Worm (Caenorhabditis elegans) whole organism, young adult: ENCODE measurements around the gene K06H7.1.

Source experiments
- B0019.2 ChIP-seq: fragments of 200-800 bp; sonication (Bioruptor generic); conservative IDR thresholded peaks from 2 replicates; pipeline ENCODE4 v1.3.6; 2022; ENCODE audit warnings: missing genetic modification reagents, missing genetic modification characterization, missing compliant biosample characterization
- B0336.3 ChIP-seq: fragments of 200-800 bp; sonication (Bioruptor generic); IDR thresholded peaks from 2 replicates; pipeline ENCODE4 v1.3.6; 2022; ENCODE audit warnings: missing genetic modification characterization, missing compliant biosample characterization
- C06A6.2 ChIP-seq: fragments of 200-800 bp; sonication (Bioruptor generic); conservative IDR thresholded peaks from 2 replicates; pipeline ENCODE4 v1.3.6; 2022; ENCODE audit warnings: missing genetic modification characterization, missing compliant biosample characterization
- F10E7.11 ChIP-seq: sonication (generic microtip); optimal IDR thresholded peaks from 2 replicates; lab custom pipeline; 2017; ENCODE audit warnings: mild to moderate bottlenecking, missing genetic modification characterization, moderate library complexity, missing compliant biosample characterization
- F22D6.2 ChIP-seq: sonication (generic microtip); optimal IDR thresholded peaks from 2 replicates; lab custom pipeline; 2016; ENCODE audit warnings: mild to moderate bottlenecking, missing genetic modification characterization, missing compliant biosample characterization
- F23B12.7 ChIP-seq: sonication (generic microtip); optimal IDR thresholded peaks from 2 replicates; lab custom pipeline; 2017; ENCODE audit warnings: missing genetic modification characterization, mild to moderate bottlenecking, missing compliant biosample characterization, antibody characterized with exemption, moderate library complexity; ENCODE audit not compliant: insufficient read depth
- F33H1.4 ChIP-seq: fragments of 200-800 bp; sonication (Bioruptor generic); IDR thresholded peaks from 2 replicates; pipeline ENCODE4 v1.3.6; 2022; ENCODE audit warnings: missing genetic modification reagents, missing genetic modification characterization, missing compliant biosample characterization
- F37B4.10 ChIP-seq: fragments of 200-800 bp; sonication (Bioruptor generic); IDR thresholded peaks from 2 replicates; pipeline ENCODE4 v1.3.6; 2022; ENCODE audit warnings: missing genetic modification characterization, missing compliant biosample characterization
- F52B5.7 ChIP-seq: sonication (generic microtip); optimal IDR thresholded peaks from 2 replicates; lab custom pipeline; 2016; ENCODE audit warnings: mild to moderate bottlenecking, missing genetic modification characterization, missing compliant biosample characterization
- F55B11.4 ChIP-seq: sonication (generic microtip); optimal IDR thresholded peaks from 2 replicates; lab custom pipeline; 2016; ENCODE audit warnings: missing compliant biosample characterization, missing genetic modification characterization, borderline replicate concordance; ENCODE audit not compliant: insufficient read depth
- Y95B8A.8 ChIP-seq: fragments of 200-800 bp; sonication (Bioruptor generic); IDR thresholded peaks from 2 replicates; pipeline ENCODE4 v1.3.6; 2022; ENCODE audit warnings: missing genetic modification reagents, missing genetic modification characterization, missing compliant biosample characterization
- akir-1 ChIP-seq: fragments of 200-800 bp; sonication (Bioruptor generic); optimal IDR thresholded peaks from 2 replicates; lab custom pipeline; 2018; ENCODE audit warnings: mild to moderate bottlenecking, missing genetic modification characterization, moderate library complexity, missing compliant biosample characterization
- ama-1 ChIP-seq, 3 experiments: fragments of 150-350 bp in 1 of 3; sonication (generic microtip) in 2 of 3; optimal IDR thresholded peaks; 2 replicates each; lab custom pipeline; 2014 to 2018; ENCODE audit warnings: missing biosample characterization in 2 of 3, missing genetic modification characterization in 2 of 3, missing genetic modification reagents in 2 of 3
- aptf-2 ChIP-seq: fragments of 200-800 bp; sonication (Bioruptor generic); conservative IDR thresholded peaks from 2 replicates; pipeline ENCODE4 v1.3.6; 2022; ENCODE audit warnings: missing genetic modification reagents, missing genetic modification characterization, missing compliant biosample characterization
- aptf-3 ChIP-seq: fragments of 200-800 bp; sonication (Bioruptor generic); IDR thresholded peaks from 2 replicates; pipeline ENCODE4 v1.3.6; 2022; ENCODE audit warnings: missing genetic modification characterization, missing compliant biosample characterization
- atf-7 ChIP-seq: sonication (generic microtip); optimal IDR thresholded peaks from 2 replicates; lab custom pipeline; 2017; ENCODE audit warnings: mild to moderate bottlenecking, missing genetic modification characterization, missing compliant biosample characterization
- athp-1 ChIP-seq: sonication (generic microtip); optimal IDR thresholded peaks from 2 replicates; lab custom pipeline; 2017; ENCODE audit warnings: mild to moderate bottlenecking, missing genetic modification characterization, missing compliant biosample characterization
- bed-1 ChIP-seq: fragments of 200-800 bp; sonication (Bioruptor generic); IDR thresholded peaks from 2 replicates; pipeline ENCODE4 v1.3.6; 2022; ENCODE audit warnings: missing genetic modification reagents, missing genetic modification characterization, missing compliant biosample characterization
- bed-2 ChIP-seq: fragments of 200-800 bp; sonication (Bioruptor generic); IDR thresholded peaks from 2 replicates; pipeline ENCODE4 v1.3.6; 2022; ENCODE audit warnings: missing genetic modification reagents, missing genetic modification characterization, missing compliant biosample characterization
- ccch-3 ChIP-seq: fragments of 200-800 bp; sonication (Bioruptor generic); optimal IDR thresholded peaks from 2 replicates; lab custom pipeline; 2018; ENCODE audit warnings: mild to moderate bottlenecking, missing genetic modification characterization, missing compliant biosample characterization
- cebp-1 ChIP-seq, 2 experiments: fragments of 200-800 bp in 1 of 2; sonication (Bioruptor generic) in 1 of 2; sonication (generic microtip) in 1 of 2; IDR thresholded peaks in 1 of 2; optimal IDR thresholded peaks in 1 of 2; 2 replicates each; pipeline versions ENCODE4 v1.3.6 to Lab custom; 2017 to 2022; ENCODE audit warnings: missing compliant biosample characterization in 2 of 2, missing genetic modification characterization in 2 of 2, mild to moderate bottlenecking in 1 of 2, missing genetic modification reagents in 1 of 2, moderate library complexity in 1 of 2
- ceh-27 ChIP-seq: fragments of 200-800 bp; sonication (Bioruptor generic); optimal IDR thresholded peaks from 2 replicates; lab custom pipeline; 2018; ENCODE audit warnings: mild to moderate bottlenecking, missing genetic modification characterization, moderate library complexity, missing compliant biosample characterization
- ceh-40 ChIP-seq: fragments of 200-800 bp; sonication (Bioruptor generic); IDR thresholded peaks from 2 replicates; pipeline ENCODE4 v1.3.6; 2022; ENCODE audit warnings: missing genetic modification characterization, missing compliant biosample characterization
- chd-7 ChIP-seq: sonication (generic microtip); optimal IDR thresholded peaks from 2 replicates; lab custom pipeline; 2016; ENCODE audit warnings: mild to moderate bottlenecking, missing genetic modification characterization, moderate library complexity, missing compliant biosample characterization
- die-1 ChIP-seq: sonication (generic microtip); optimal IDR thresholded peaks from 2 replicates; lab custom pipeline; 2016; ENCODE audit warnings: missing genotype, mild to moderate bottlenecking, missing genetic modification characterization, missing compliant biosample characterization
- egl-18 ChIP-seq: fragments of 200-800 bp; sonication (Bioruptor generic); IDR thresholded peaks from 2 replicates; pipeline ENCODE4 v1.3.6; 2022; ENCODE audit warnings: missing genetic modification reagents, missing genetic modification characterization, missing compliant biosample characterization
- egrh-3 ChIP-seq: fragments of 200-800 bp; sonication (Bioruptor generic); IDR thresholded peaks from 2 replicates; pipeline ENCODE4 v1.3.6; 2022; ENCODE audit warnings: missing genetic modification reagents, missing genetic modification characterization, missing compliant biosample characterization
- ets-4 ChIP-seq: fragments of 200-800 bp; sonication (Bioruptor generic); optimal IDR thresholded peaks from 2 replicates; lab custom pipeline; 2018; ENCODE audit warnings: mild to moderate bottlenecking, missing genetic modification characterization, missing compliant biosample characterization
- gei-17 ChIP-seq: fragments of 200-800 bp; sonication (Bioruptor generic); optimal IDR thresholded peaks from 2 replicates; lab custom pipeline; 2018; ENCODE audit warnings: mild to moderate bottlenecking, missing genetic modification characterization, missing compliant biosample characterization
- hmg-1.2 ChIP-seq: fragments of 200-800 bp; sonication (Bioruptor generic); IDR thresholded peaks from 2 replicates; pipeline ENCODE4 v1.3.6; 2022; ENCODE audit warnings: missing genetic modification reagents, missing genetic modification characterization, missing compliant biosample characterization
- let-526 ChIP-seq: fragments of 200-800 bp; sonication (Bioruptor generic); IDR thresholded peaks from 2 replicates; pipeline ENCODE4 v1.3.6; 2022; ENCODE audit warnings: missing genetic modification reagents, missing genetic modification characterization, missing compliant biosample characterization
- lin-35 ChIP-seq, 3 experiments: fragments of 150-350 bp in 2 of 3; sonication (generic microtip) in 1 of 3; optimal IDR thresholded peaks; 2 replicates each; lab custom pipeline; 2014 to 2018; ENCODE audit warnings: missing biosample characterization in 3 of 3, missing genetic modification characterization in 3 of 3, missing genetic modification reagents in 3 of 3
- lin-40 ChIP-seq: sonication (generic microtip); optimal IDR thresholded peaks from 2 replicates; lab custom pipeline; 2016; ENCODE audit warnings: missing genetic modification characterization, mild to moderate bottlenecking, missing compliant biosample characterization, missing genotype, missing genetic modification reagents
- madf-10 ChIP-seq: sonication (generic microtip); optimal IDR thresholded peaks from 2 replicates; lab custom pipeline; 2016; ENCODE audit warnings: mild to moderate bottlenecking, missing genetic modification characterization, missing compliant biosample characterization
- mcd-1 ChIP-seq: fragments of 200-800 bp; sonication (Bioruptor generic); IDR thresholded peaks from 2 replicates; pipeline ENCODE4 v1.3.6; 2022; ENCODE audit warnings: missing genetic modification reagents, missing genetic modification characterization, missing compliant biosample characterization
- nfya-1 ChIP-seq: sonication (generic microtip); optimal IDR thresholded peaks from 2 replicates; lab custom pipeline; 2017; ENCODE audit warnings: antibody characterized with exemption, missing compliant biosample characterization, missing genetic modification characterization, borderline replicate concordance; ENCODE audit not compliant: insufficient read depth
- nhr-120 ChIP-seq: fragments of 200-800 bp; sonication (Bioruptor generic); IDR thresholded peaks from 2 replicates; pipeline ENCODE4 v1.3.6; 2022; ENCODE audit warnings: missing genetic modification characterization, missing compliant biosample characterization
- nhr-80 ChIP-seq: sonication (generic microtip); optimal IDR thresholded peaks from 2 replicates; lab custom pipeline; 2016; ENCODE audit warnings: missing genetic modification characterization, missing compliant biosample characterization
- nhr-90 ChIP-seq: sonication (generic microtip); optimal IDR thresholded peaks from 2 replicates; lab custom pipeline; 2016; ENCODE audit warnings: missing genotype, mild to moderate bottlenecking, missing genetic modification characterization, missing compliant biosample characterization
- rcor-1 ChIP-seq: fragments of 200-800 bp; sonication (Bioruptor generic); IDR thresholded peaks from 2 replicates; pipeline ENCODE4 v1.3.6; 2022; ENCODE audit warnings: missing genetic modification reagents, missing genetic modification characterization, missing compliant biosample characterization
- repo-1 ChIP-seq: sonication (generic microtip); optimal IDR thresholded peaks from 2 replicates; lab custom pipeline; 2017; ENCODE audit warnings: mild to moderate bottlenecking, missing genetic modification characterization, missing compliant biosample characterization
- rpc-1 ChIP-seq, 2 experiments: fragments of 150-350 bp in 1 of 2; sonication (generic microtip) in 1 of 2; optimal IDR thresholded peaks; 2 replicates each; lab custom pipeline; 2014 to 2018; ENCODE audit warnings: missing biosample characterization in 1 of 2, missing genetic modification characterization in 1 of 2, missing genetic modification reagents in 1 of 2, missing genotype in 1 of 2
- snpc-1.1 ChIP-seq: sonication (generic microtip); optimal IDR thresholded peaks from 2 replicates; lab custom pipeline; 2017; ENCODE audit warnings: missing genetic modification characterization, mild to moderate bottlenecking, missing compliant biosample characterization, antibody characterized with exemption, moderate library complexity, missing genotype, missing genetic modification reagents; ENCODE audit not compliant: insufficient read depth
- snpc-3.4 ChIP-seq: sonication (generic microtip); optimal IDR thresholded peaks from 2 replicates; lab custom pipeline; 2017; ENCODE audit warnings: missing genetic modification characterization, mild to moderate bottlenecking, missing compliant biosample characterization, antibody characterized with exemption, moderate library complexity, missing genotype, missing genetic modification reagents
- somi-1 ChIP-seq: fragments of 200-800 bp; sonication (Bioruptor generic); optimal IDR thresholded peaks from 2 replicates; lab custom pipeline; 2018; ENCODE audit warnings: mild to moderate bottlenecking, missing genetic modification characterization, missing compliant biosample characterization
- sptf-2 ChIP-seq: fragments of 200-800 bp; sonication (Bioruptor generic); optimal IDR thresholded peaks from 2 replicates; lab custom pipeline; 2018; ENCODE audit warnings: mild to moderate bottlenecking, missing genetic modification characterization, missing compliant biosample characterization
- zim-3 ChIP-seq: sonication (generic microtip); optimal IDR thresholded peaks from 2 replicates; lab custom pipeline; 2017; ENCODE audit warnings: mild to moderate bottlenecking, missing genetic modification characterization, moderate library complexity, missing compliant biosample characterization

Gene K06H7.1

ce11 chrIII:8144574-8145065, 45.5 kb downstream of the K06H7.1 start, which contains the start of the genes C14B9.8 and mrpl-18 (continued):
- TF ChIP-seq B0019.2: no peak
- no peak for TF ChIP-seq atf-7
- no peak for TF ChIP-seq egl-18 (GFP tag; lab: Robert Waterston, UW)
- no peak for TF ChIP-seq snpc-3.4 (tag; lab: Kevin White, UChicago)
- no peak for TF ChIP-seq sptf-2
- TF ChIP-seq nhr-80 (tag; lab: Kevin White, UChicago): no peak
- TF ChIP-seq F55B11.4 (tag; lab: Kevin White, UChicago): no peak
- TF ChIP-seq egrh-3 (GFP tag; lab: Robert Waterston, UW): no peak
- TF ChIP-seq athp-1 (tag; lab: Kevin White, UChicago): no peak
- TF ChIP-seq nhr-120 (GFP tag; lab: Robert Waterston, UW): no peak
- TF ChIP-seq F10E7.11 (tag; lab: Kevin White, UChicago): no peak
- TF ChIP-seq zim-3: no peak
- no peak for TF ChIP-seq Y95B8A.8 (GFP tag; lab: Robert Waterston, UW)
- peak; percentile 51; the same call in 1 of the 2 replicates for TF ChIP-seq rcor-1 (GFP tag; lab: Robert Waterston, UW)
- peak; percentile 1 for TF ChIP-seq madf-10 (tag; lab: Kevin White, UChicago)
- no peak for TF ChIP-seq aptf-2 (GFP tag; lab: Robert Waterston, UW)
- TF ChIP-seq C06A6.2 (GFP tag; lab: Robert Waterston, UW): no peak
- peak; percentile 16 for TF ChIP-seq F23B12.7 (tag; lab: Kevin White, UChicago)
- peak; percentile 27 for TF ChIP-seq lin-40 (tag; lab: Kevin White, UChicago)
- no peak for TF ChIP-seq somi-1 (GFP tag; lab: Kevin White, UChicago)
- TF ChIP-seq snpc-1.1 (tag; lab: Kevin White, UChicago): no peak
- no peak for TF ChIP-seq nfya-1 (tag; lab: Kevin White, UChicago)
- TF ChIP-seq nhr-90: no peak
- peak; percentile 51; the same call in 1 of the 2 replicates for TF ChIP-seq mcd-1
- TF ChIP-seq ceh-27 (GFP tag; lab: Kevin White, UChicago): peak; percentile 38
- no peak for TF ChIP-seq akir-1
- TF ChIP-seq ama-1 (optimal IDR thresholded peaks at IDR 0.05; lab: Kevin White, UChicago): no peak
- no peak for TF ChIP-seq ama-1 (GFP tag; optimal IDR thresholded peaks at IDR 0.05; lab: Kevin White, UChicago)
- no peak for TF ChIP-seq B0336.3 (GFP tag; lab: Robert Waterston, UW)
- TF ChIP-seq bed-1 (GFP tag; lab: Robert Waterston, UW): no peak
- TF ChIP-seq ceh-40 (GFP tag; lab: Robert Waterston, UW): no peak
- TF ChIP-seq F37B4.10 (GFP tag; lab: Robert Waterston, UW): no peak
- peak; percentile 55 for TF ChIP-seq F33H1.4 (GFP tag; lab: Robert Waterston, UW)
- TF ChIP-seq let-526 (GFP tag; lab: Robert Waterston, UW): no peak; the same call in 1 of the 2 replicates
- TF ChIP-seq F22D6.2 (tag; lab: Kevin White, UChicago): no peak
- 0 out of 2 replicates have a peak, but pooled peaks have one; percentile 31 for TF ChIP-seq bed-2 (GFP tag; lab: Robert Waterston, UW)
- no peak for TF ChIP-seq ets-4 (GFP tag; lab: Kevin White, UChicago)
- no peak for TF ChIP-seq lin-35 (GFP tag; optimal IDR thresholded peaks at IDR 0.05; lab: Kevin White, UChicago)
- no peak for TF ChIP-seq repo-1 (tag; lab: Kevin White, UChicago)
- no peak for TF ChIP-seq rpc-1 (optimal IDR thresholded peaks at IDR 0.05; lab: Kevin White, UChicago)
- TF ChIP-seq rpc-1 (tag; optimal IDR thresholded peaks at IDR 0.05; lab: Kevin White, UChicago): no peak
- no peak for TF ChIP-seq chd-7 (tag; lab: Kevin White, UChicago)
- no peak for TF ChIP-seq die-1
- TF ChIP-seq gei-17: no peak
- no peak for TF ChIP-seq cebp-1 (GFP tag; IDR thresholded peaks at IDR 0.05; lab: Robert Waterston, UW)
- TF ChIP-seq cebp-1 (tag; optimal IDR thresholded peaks at IDR 0.05; lab: Kevin White, UChicago): no peak
- no peak for TF ChIP-seq F52B5.7 (tag; lab: Kevin White, UChicago)
- no peak for TF ChIP-seq ccch-3 (GFP tag; lab: Kevin White, UChicago)
- no peak for TF ChIP-seq aptf-3
- no peak for TF ChIP-seq hmg-1.2 (GFP tag; lab: Robert Waterston, UW)
